Fruit fly (Drosophila melanogaster) whole organism, wandering third instar larva: ENCODE data around the gene CG42637.
A peak's percentile ranks its signal among the peaks of the same experiment; 100 is the strongest.

Experiments
- Abd-B ChIP-seq: fragments of >200 bp; optimal IDR thresholded peaks from 2 replicates; lab custom pipeline; 2017; ENCODE audit warnings: missing biosample characterization, missing genetic modification characterization
- CG32264 ChIP-seq: fragments of 200-800 bp; sonication (Bioruptor generic); optimal IDR thresholded peaks from 2 replicates; lab custom pipeline; 2016; ENCODE audit warnings: missing biosample characterization, missing genetic modification characterization
- CrebA ChIP-seq: fragments of 200-800 bp; sonication (Bioruptor generic); optimal IDR thresholded peaks from 2 replicates; lab custom pipeline; 2016; ENCODE audit warnings: missing biosample characterization, mild to moderate bottlenecking, missing genetic modification characterization, borderline replicate concordance
- GATAd ChIP-seq: sonication (Bioruptor generic); optimal IDR thresholded peaks from 2 replicates; lab custom pipeline; 2016; ENCODE audit warnings: missing biosample characterization, missing genetic modification characterization
- HLH106 ChIP-seq: fragments of 200-800 bp; optimal IDR thresholded peaks from 3 replicates; lab custom pipeline; 2019; ENCODE audit warnings: missing biosample characterization, mild to moderate bottlenecking, missing genetic modification characterization, moderate library complexity
- Hnf4 ChIP-seq: fragments of 200-800 bp; sonication (Bioruptor generic); optimal IDR thresholded peaks from 2 replicates; lab custom pipeline; 2016; ENCODE audit warnings: missing biosample characterization, mild to moderate bottlenecking, missing genetic modification characterization
- Hr83 ChIP-seq: fragments of 200-300 bp; sonication (Bioruptor generic); optimal IDR thresholded peaks from 2 replicates; lab custom pipeline; 2016; ENCODE audit warnings: missing biosample characterization, mild to moderate bottlenecking, missing genetic modification characterization, moderate library complexity; ENCODE audit not compliant: poor library complexity, severe bottlenecking
- Jra ChIP-seq: sonication (Bioruptor generic); optimal IDR thresholded peaks from 2 replicates; lab custom pipeline; 2016; ENCODE audit warnings: missing biosample characterization, missing genetic modification characterization
- Mio ChIP-seq: sonication (Bioruptor generic); optimal IDR thresholded peaks from 2 replicates; lab custom pipeline; 2016; ENCODE audit warnings: missing biosample characterization, missing genetic modification characterization
- Myc ChIP-seq: fragments of >200 bp; optimal IDR thresholded peaks from 2 replicates; lab custom pipeline; 2017
- N ChIP-seq: fragments of >200 bp; optimal IDR thresholded peaks from 2 replicates; lab custom pipeline; 2018; ENCODE audit warnings: missing biosample characterization, missing external identifiers, missing genetic modification characterization
- OdsH ChIP-seq: fragments of 200-800 bp; sonication (Bioruptor generic); optimal IDR thresholded peaks from 2 replicates; lab custom pipeline; 2016; ENCODE audit warnings: missing biosample characterization, mild to moderate bottlenecking, missing genetic modification characterization
- Rel ChIP-seq, 2 experiments: fragments of 200-800 bp; sonication (Bioruptor generic) in 1 of 2; optimal IDR thresholded peaks; 2 replicates in 1 of 2; 3 replicates in 1 of 2; lab custom pipeline; 2016 to 2019; ENCODE audit warnings: mild to moderate bottlenecking in 2 of 2, missing biosample characterization in 2 of 2, missing genetic modification characterization in 2 of 2, moderate library complexity in 1 of 2
- Sp1 ChIP-seq: fragments of 200-800 bp; sonication (Bioruptor generic); optimal IDR thresholded peaks from 3 replicates; lab custom pipeline; 2019; ENCODE audit warnings: missing biosample characterization, mild to moderate bottlenecking, missing genetic modification characterization, moderate library complexity
- Vsx2 ChIP-seq: fragments of 200-300, 225-300 bp; sonication (Bioruptor generic); optimal IDR thresholded peaks from 2 replicates; lab custom pipeline; 2018; ENCODE audit warnings: missing biosample characterization, missing genetic modification characterization; ENCODE audit not compliant: partially characterized antibody
- br ChIP-seq: fragments of 200-800 bp; sonication (Bioruptor generic); optimal IDR thresholded peaks from 2 replicates; lab custom pipeline; 2016; ENCODE audit warnings: missing biosample characterization, missing genetic modification characterization
- brk ChIP-seq: fragments of 200-800 bp; sonication (Bioruptor generic); optimal IDR thresholded peaks from 2 replicates; lab custom pipeline; 2016; ENCODE audit warnings: missing biosample characterization, mild to moderate bottlenecking, missing genetic modification characterization
- dl ChIP-seq, 2 experiments: fragments of 175-275, 200-275 bp in 1 of 2; fragments of 200-275 bp in 1 of 2; sonication (Bioruptor generic); optimal IDR thresholded peaks; lab custom pipeline; 2018; ENCODE audit warnings: mild to moderate bottlenecking in 2 of 2, missing biosample characterization in 2 of 2, missing genetic modification characterization in 2 of 2, moderate library complexity in 2 of 2; ENCODE audit not compliant: partially characterized antibody in 2 of 2, insufficient read depth in 1 of 2
- dmrt93B ChIP-seq: fragments of 200-800 bp; sonication (Bioruptor generic); optimal IDR thresholded peaks from 2 replicates; lab custom pipeline; 2018; ENCODE audit warnings: missing biosample characterization, mild to moderate bottlenecking, missing genetic modification characterization
- ey ChIP-seq: fragments of 200-800 bp; sonication (Bioruptor generic); optimal IDR thresholded peaks from 2 replicates; lab custom pipeline; 2016; ENCODE audit warnings: missing biosample characterization, missing genetic modification characterization
- foxo ChIP-seq, 2 experiments: fragments of 200-800 bp; sonication (Bioruptor generic); optimal IDR thresholded peaks; 2 replicates in 1 of 2; 3 replicates in 1 of 2; lab custom pipeline; 2016 to 2017; ENCODE audit warnings: missing biosample characterization in 2 of 2, missing genetic modification characterization in 2 of 2
- fru ChIP-seq: fragments of 200-800 bp; sonication (Bioruptor generic); optimal IDR thresholded peaks from 3 replicates; lab custom pipeline; 2016; ENCODE audit warnings: missing biosample characterization, mild to moderate bottlenecking, missing genetic modification characterization
- h ChIP-seq: fragments of 200-800 bp; sonication (Bioruptor generic); optimal IDR thresholded peaks from 3 replicates; lab custom pipeline; 2016; ENCODE audit warnings: missing biosample characterization, mild to moderate bottlenecking, missing genetic modification characterization
- lola ChIP-seq: fragments of >200 bp; optimal IDR thresholded peaks from 2 replicates; lab custom pipeline; 2017; ENCODE audit warnings: missing biosample characterization, missing genetic modification characterization
- psq ChIP-seq: fragments of 200-800 bp; sonication (Bioruptor generic); optimal IDR thresholded peaks from 3 replicates; lab custom pipeline; 2017; ENCODE audit warnings: missing biosample characterization, mild to moderate bottlenecking, missing genetic modification characterization, moderate library complexity
- rgr ChIP-seq: fragments of 200-800 bp; sonication (Bioruptor generic); optimal IDR thresholded peaks from 3 replicates; lab custom pipeline; 2016; ENCODE audit warnings: missing biosample characterization, mild to moderate bottlenecking, missing genetic modification characterization
- sv ChIP-seq: fragments of 200-800 bp; sonication (Bioruptor generic); optimal IDR thresholded peaks from 3 replicates; lab custom pipeline; 2016; ENCODE audit warnings: missing biosample characterization, missing genetic modification characterization
- usp ChIP-seq: fragments of >200 bp; optimal IDR thresholded peaks from 2 replicates; lab custom pipeline; 2017; ENCODE audit warnings: missing biosample characterization, missing genetic modification characterization
- woc ChIP-seq: sonication (Bioruptor generic); optimal IDR thresholded peaks from 2 replicates; lab custom pipeline; 2016; ENCODE audit warnings: missing biosample characterization, mild to moderate bottlenecking, missing genetic modification characterization

Gene CG42637

dm6 chr3L:19701662-19702061, 91.7 kb downstream of the CG42637 start:
- TF ChIP-seq psq (GFP tag; lab: Kevin White, UChicago) (no peak), woc (GFP tag; lab: Kevin White, UChicago) (no peak), Rel (GFP tag; optimal IDR thresholded peaks at IDR 0.05; lab: Kevin White, UChicago) (no peak), Rel (tag; optimal IDR thresholded peaks at IDR 0.05; lab: Kevin White, UChicago) (no peak), usp (GFP tag; lab: Kevin White, UChicago) (no peak), OdsH (GFP tag; lab: Kevin White, UChicago) (no peak), Sp1 (GFP tag; lab: Kevin White, UChicago) (no peak), HLH106 (tag; lab: Kevin White, UChicago) (no peak), Myc (no peak), ey (GFP tag; lab: Kevin White, UChicago) (no peak), Abd-B (GFP tag; lab: Kevin White, UChicago) (no peak), Hnf4 (GFP tag; lab: Kevin White, UChicago) (no peak), GATAd (GFP tag; lab: Kevin White, UChicago) (no peak), brk (GFP tag; lab: Kevin White, UChicago) (no peak), dmrt93B (no peak), N (GFP tag; lab: Kevin White, UChicago) (no peak), lola (GFP tag; lab: Kevin White, UChicago) (no peak), sv (no peak)
- TF ChIP-seq, all 38 proteins: peak for 0

- TF ChIP-seq lola (GFP tag; lab: Kevin White, UChicago) (no peak), woc (GFP tag; lab: Kevin White, UChicago) (no peak), Vsx2 (GFP tag; lab: Kevin White, UChicago) (no peak), Hr83 (no peak), Rel (GFP tag; optimal IDR thresholded peaks at IDR 0.05; lab: Kevin White, UChicago) (no peak), Rel (tag; optimal IDR thresholded peaks at IDR 0.05; lab: Kevin White, UChicago) (no peak), rgr (GFP tag; lab: Kevin White, UChicago) (no peak), h (GFP tag; lab: Kevin White, UChicago) (no peak), Mio (no peak)
Measured at dm6 chr3L:19701106-19701505, 92.3 kb downstream of the CG42637 start.

dm6 chr3L:19700463-19700862, 92.9 kb downstream of the CG42637 start:
- no peak for TF ChIP-seq CG32264 (GFP tag; lab: Kevin White, UChicago)
- no peak for TF ChIP-seq woc (GFP tag; lab: Kevin White, UChicago)
- no peak for TF ChIP-seq Sp1 (GFP tag; lab: Kevin White, UChicago)
- TF ChIP-seq Hr83, result no peak
- no peak for TF ChIP-seq Mio

dm6 chr3L:19699651-19700050, 93.7 kb downstream of the CG42637 start:
- TF ChIP-seq sv (peak; percentile 14), fru (peak; percentile 11), Jra (GFP tag; lab: Kevin White, UChicago) (no peak), h (GFP tag; lab: Kevin White, UChicago) (peak; percentile 25), foxo (GFP tag; optimal IDR thresholded peaks at IDR 0.05; lab: Kevin White, UChicago) (peak in 1 of 2 experiments; percentile 35), rgr (GFP tag; lab: Kevin White, UChicago) (peak; percentile 16)

- TF ChIP-seq Sp1 (GFP tag; lab: Kevin White, UChicago) (no peak), br (GFP tag; lab: Kevin White, UChicago) (no peak), psq (GFP tag; lab: Kevin White, UChicago) (peak; percentile 23), Mio (no peak), ey (GFP tag; lab: Kevin White, UChicago) (no peak), CrebA (GFP tag; lab: Kevin White, UChicago) (no peak)
Measured at dm6 chr3L:19698651-19699050, 94.7 kb downstream of the CG42637 start.

- TF ChIP-seq dl (GFP tag; optimal IDR thresholded peaks at IDR 0.05; lab: Kevin White, UChicago; ENCODE audit: insufficient read depth in 1 of 2, partially characterized antibody in 2 of 2), result no peak
- no peak for TF ChIP-seq CG32264 (GFP tag; lab: Kevin White, UChicago)
- no peak for TF ChIP-seq Hr83
Measured at dm6 chr3L:19697395-19697978, 95.9 kb downstream of the CG42637 start.
